Worm (Caenorhabditis elegans): ENCODE data around the gene fbxc-52.

The fbxc-52 gene

DNA sequence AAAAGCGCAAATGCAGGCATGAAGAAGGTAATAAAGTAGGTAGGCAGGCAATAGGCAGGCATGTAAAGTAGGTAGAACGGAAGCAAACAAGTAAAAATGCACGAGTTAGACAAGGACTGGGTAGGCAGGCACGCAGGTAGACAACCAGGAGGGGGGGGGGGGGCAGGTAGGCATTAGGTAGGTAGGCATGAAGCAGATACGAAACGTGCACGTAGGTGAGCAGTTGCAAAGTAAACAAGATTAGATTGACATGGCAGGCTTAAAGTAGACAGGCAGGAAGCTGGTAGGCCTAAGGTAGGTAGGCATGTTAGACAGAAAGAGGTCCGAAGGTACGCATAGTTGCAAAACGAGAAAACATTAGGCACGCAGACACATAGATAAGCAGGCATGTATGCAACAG lies 38.1 kb upstream of the fbxc-52 start:
- no peak for TF ChIP-seq elt-3 (tag; optimal IDR thresholded peaks at IDR 0.05)
- no peak for TF ChIP-seq ztf-1 (GFP tag; conservative IDR thresholded peaks at IDR 0.05)
- TF ChIP-seq sem-4 (tag; optimal IDR thresholded peaks at IDR 0.05), result no peak
- TF ChIP-seq nhr-237 (tag; optimal IDR thresholded peaks at IDR 0.05), result no peak
- no peak for TF ChIP-seq aly-2 (tag; optimal IDR thresholded peaks at IDR 0.05)
- no peak for TF ChIP-seq ceh-16 (tag; optimal IDR thresholded peaks at IDR 0.05)

DNA sequence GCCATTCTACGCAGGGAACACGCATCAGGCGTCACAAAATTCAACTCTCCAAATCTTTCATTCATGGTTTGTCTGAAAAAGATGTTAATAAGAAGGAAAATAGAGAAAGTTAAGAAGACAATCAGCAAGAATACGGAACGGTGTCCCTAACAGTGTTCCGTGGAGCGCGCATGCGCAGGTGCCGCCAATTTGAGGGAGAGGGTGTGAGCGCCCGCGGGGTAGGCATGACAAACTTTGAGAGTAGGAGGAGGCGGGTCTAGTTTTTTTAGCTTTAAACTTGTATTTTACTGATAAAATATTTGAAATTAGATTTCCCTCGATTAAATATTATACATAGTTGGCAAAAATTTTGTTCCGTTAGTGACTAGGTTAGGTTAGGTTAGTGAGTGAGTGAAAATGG lies 36.7 kb upstream of the fbxc-52 start:
- TF ChIP-seq snpc-4 (tag; optimal IDR thresholded peaks at IDR 0.05), result no peak
- TF ChIP-seq unc-62 (GFP tag; optimal IDR thresholded peaks at IDR 0.05), result no peak
- TF ChIP-seq sma-9 (GFP tag; optimal IDR thresholded peaks at IDR 0.05), result no peak
- no peak for TF ChIP-seq sma-9 (tag; optimal IDR thresholded peaks at IDR 0.05)
- TF ChIP-seq egl-27 (tag; optimal IDR thresholded peaks at IDR 0.05), result no peak
- TF ChIP-seq elt-3 (tag; optimal IDR thresholded peaks at IDR 0.05), result no peak
- no peak for TF ChIP-seq Y55F3AM.14 (GFP tag; optimal IDR thresholded peaks at IDR 0.05)
- no peak for TF ChIP-seq nhr-6 (tag; optimal IDR thresholded peaks at IDR 0.05)
- TF ChIP-seq lin-11 (tag; optimal IDR thresholded peaks at IDR 0.05), result no peak
- TF ChIP-seq nhr-77 (tag; optimal IDR thresholded peaks at IDR 0.05), result no peak

DNA sequence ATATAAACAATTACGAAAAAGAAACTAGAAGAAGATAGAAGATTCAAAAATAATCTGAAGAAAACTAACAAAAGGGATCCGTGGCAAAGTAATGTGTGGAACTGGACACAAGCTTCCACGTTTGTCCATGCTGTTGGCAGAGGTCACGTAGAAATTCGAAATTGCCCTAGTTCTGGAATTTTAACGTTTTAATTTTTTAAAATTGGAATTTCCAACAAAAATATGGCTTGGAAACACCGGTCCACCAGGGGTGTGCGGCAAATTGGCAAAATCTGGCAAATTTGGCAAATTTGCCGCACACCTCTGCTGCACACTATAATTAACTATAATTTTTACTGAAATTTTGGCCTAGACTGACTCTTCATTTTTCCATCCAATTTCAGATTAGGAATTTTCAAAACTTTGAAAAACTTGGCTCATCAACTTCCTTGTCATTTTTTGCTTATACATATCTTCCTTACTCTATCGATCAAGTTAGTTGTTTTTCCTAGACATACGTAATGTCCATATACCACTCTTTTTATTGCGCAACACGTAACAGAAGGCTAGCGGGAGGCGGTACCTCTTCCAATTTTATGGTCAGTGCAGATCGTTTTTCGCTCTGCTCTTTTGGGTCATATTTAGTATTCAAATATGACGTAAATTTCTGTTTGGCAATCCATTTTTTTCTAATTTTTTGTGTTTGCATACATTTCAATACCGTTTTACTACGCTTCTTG lies 35.5 kb upstream of the fbxc-52 start, which contains the start of gene F19B10.10:
Gene F19B10.10, minus strand, starts transcription at position 51 of the 719 bp plus-strand sequence.
- TF ChIP-seq F13H6.1 (tag; optimal IDR thresholded peaks at IDR 0.05) (no peak), ceh-16 (tag; optimal IDR thresholded peaks at IDR 0.05) (no peak), unc-39 (tag; optimal IDR thresholded peaks at IDR 0.05) (no peak), unc-55 (GFP tag; optimal IDR thresholded peaks at IDR 0.05) (no peak), alr-1 (tag; optimal IDR thresholded peaks at IDR 0.05) (no peak), lin-11 (tag; optimal IDR thresholded peaks at IDR 0.05) (no peak), nhr-11 (tag; optimal IDR thresholded peaks at IDR 0.05) (no peak)

DNA sequence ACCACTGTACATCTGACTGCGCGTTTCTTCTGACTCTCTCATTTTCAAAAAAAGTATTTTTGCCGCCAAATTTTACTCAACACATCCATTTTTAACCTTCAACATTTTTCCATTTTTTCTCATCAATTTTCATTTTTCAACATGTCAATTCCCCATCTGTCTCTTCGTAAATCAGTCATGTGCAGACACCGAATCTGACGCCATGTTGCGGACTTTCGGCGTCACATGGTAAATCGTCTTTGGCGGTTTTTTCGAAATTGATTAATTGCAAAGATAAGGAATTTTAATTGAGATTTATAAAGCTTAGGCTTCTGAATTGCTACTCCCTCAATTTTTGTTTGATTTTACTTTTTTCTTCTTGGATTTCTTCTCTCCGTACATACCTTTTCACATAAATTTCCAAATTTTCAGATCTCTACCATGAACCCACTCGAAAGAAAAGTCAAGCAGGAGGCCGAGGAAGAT lies 34.3 kb upstream of the fbxc-52 start, which contains the start of gene F19B10.1:
Gene F19B10.1, plus strand, starts transcription at position 415 of the 465 bp plus-strand sequence.
- TF ChIP-seq ama-1 (optimal IDR thresholded peaks at IDR 0.05) (no peak), sem-4 (tag; optimal IDR thresholded peaks at IDR 0.05) (peak; percentile 57), ztf-4 (tag; optimal IDR thresholded peaks at IDR 0.05) (no peak), nhr-237 (tag; optimal IDR thresholded peaks at IDR 0.05) (no peak), skn-1 (tag; optimal IDR thresholded peaks at IDR 0.05) (no peak), ztf-11 (tag; optimal IDR thresholded peaks at IDR 0.05) (no peak), ceh-16 (tag; optimal IDR thresholded peaks at IDR 0.05) (no peak), aly-2 (tag; optimal IDR thresholded peaks at IDR 0.05) (no peak), R02D3.7 (tag; optimal IDR thresholded peaks at IDR 0.05) (no peak), nhr-23 (tag; optimal IDR thresholded peaks at IDR 0.05) (no peak), F13H6.1 (tag; optimal IDR thresholded peaks at IDR 0.05) (no peak), nhr-6 (tag; optimal IDR thresholded peaks at IDR 0.05) (no peak), elt-3 (tag; optimal IDR thresholded peaks at IDR 0.05) (no peak), ceh-82 (tag; optimal IDR thresholded peaks at IDR 0.05) (no peak), dmd-4 (tag; optimal IDR thresholded peaks at IDR 0.05) (no peak), sma-9 (GFP tag; optimal IDR thresholded peaks at IDR 0.05) (peak; percentile 80), sma-9 (tag; optimal IDR thresholded peaks at IDR 0.05) (no peak), alr-1 (tag; optimal IDR thresholded peaks at IDR 0.05) (no peak), mdl-1 (tag; optimal IDR thresholded peaks at IDR 0.05) (peak in 1 of 2 experiments; percentile 55), lin-39 (tag; optimal IDR thresholded peaks at IDR 0.05) (no peak), sma-3 (GFP tag; optimal IDR thresholded peaks at IDR 0.05) (peak; percentile 72), C34F6.9 (tag; optimal IDR thresholded peaks at IDR 0.05) (peak; percentile 89), nhr-129 (tag; optimal IDR thresholded peaks at IDR 0.05) (peak; percentile 62), unc-55 (GFP tag; optimal IDR thresholded peaks at IDR 0.05) (peak; percentile 66), nhr-25 (tag; optimal IDR thresholded peaks at IDR 0.05) (no peak), gmeb-1 (tag; optimal IDR thresholded peaks at IDR 0.05) (peak; percentile 91), mab-5 (tag; optimal IDR thresholded peaks at IDR 0.05) (peak; percentile 75), Y55F3AM.14 (GFP tag; optimal IDR thresholded peaks at IDR 0.05) (no peak), snpc-4 (tag; optimal IDR thresholded peaks at IDR 0.05) (peak; percentile 43), lsy-2 (tag; optimal IDR thresholded peaks at IDR 0.05) (peak; percentile 42 to 88), fos-1 (tag; optimal IDR thresholded peaks at IDR 0.05) (peak; percentile 78), lin-13 (GFP tag; optimal IDR thresholded peaks at IDR 0.05) (peak; percentile 78), crh-2 (tag; optimal IDR thresholded peaks at IDR 0.05) (peak; percentile 72), elt-1 (tag; optimal IDR thresholded peaks at IDR 0.05) (no peak), blmp-1 (tag; optimal IDR thresholded peaks at IDR 0.05; ENCODE audit: insufficient read depth) (no peak), mbf-1 (tag; optimal IDR thresholded peaks at IDR 0.05) (no peak), nhr-10 (tag; optimal IDR thresholded peaks at IDR 0.05) (no peak), lin-11 (tag; optimal IDR thresholded peaks at IDR 0.05) (no peak), ztf-1 (GFP tag; conservative IDR thresholded peaks at IDR 0.05) (no peak), nhr-21 (tag; optimal IDR thresholded peaks at IDR 0.05) (peak; percentile 61), peb-1 (tag; optimal IDR thresholded peaks at IDR 0.05) (no peak)

Measured in whole organism, L2 larva.